Worm (Caenorhabditis elegans): ENCODE data around the gene T22G5.3.

T22G5.3 gene

DNA sequence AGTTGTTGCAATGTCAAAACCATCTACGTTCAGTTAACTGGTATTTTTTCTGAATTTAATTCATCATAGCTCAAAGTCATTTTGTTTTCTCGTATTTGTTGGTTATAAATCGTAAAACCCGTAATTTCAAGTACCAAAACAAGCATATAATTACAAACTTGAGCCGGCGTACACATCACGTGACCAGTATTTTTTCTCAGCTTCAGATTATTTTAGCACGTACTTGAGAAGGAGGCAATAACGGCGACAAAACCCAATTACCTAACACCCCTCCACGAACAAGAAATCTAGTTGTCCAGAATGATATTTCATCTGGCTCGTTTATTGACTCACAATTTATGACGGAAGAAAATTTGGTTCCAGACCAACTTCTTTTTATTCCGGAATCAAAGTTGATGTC is 21.8 kb upstream of the T22G5.3 start, which contains the start of gene srx-135:
srx-135 (plus strand) TSS at position 301 of the 400 bp plus-strand sequence.
- TF ChIP-seq unc-130 (GFP tag; optimal IDR thresholded peaks at IDR 0.05) (no peak), rpc-1 (optimal IDR thresholded peaks at IDR 0.05) (no peak), rpc-1 (tag; optimal IDR thresholded peaks at IDR 0.05) (no peak), K12H6.12 (tag; optimal IDR thresholded peaks at IDR 0.05) (no peak), mxl-1 (tag; optimal IDR thresholded peaks at IDR 0.05) (no peak), Y56A3A.18 (GFP tag; IDR thresholded peaks at IDR 0.05) (no peak), pha-4 (tag; optimal IDR thresholded peaks at IDR 0.05) (no peak), ztf-18 (tag; optimal IDR thresholded peaks at IDR 0.05) (no peak), Y67H2A.10 (GFP tag; conservative IDR thresholded peaks at IDR 0.05) (no peak), lag-1 (GFP tag; IDR thresholded peaks at IDR 0.05) (no peak), nfya-2 (GFP tag; IDR thresholded peaks at IDR 0.05) (no peak), cebp-2 (GFP tag; IDR thresholded peaks at IDR 0.05) (no peak), ztf-6 (GFP tag; IDR thresholded peaks at IDR 0.05) (no peak), die-1 (tag; optimal IDR thresholded peaks at IDR 0.05) (no peak), egl-44 (GFP tag; IDR thresholded peaks at IDR 0.05) (no peak), lir-1 (GFP tag; conservative IDR thresholded peaks at IDR 0.05) (no peak), F57C9.4 (tag; optimal IDR thresholded peaks at IDR 0.05) (no peak), nhr-179 (tag; optimal IDR thresholded peaks at IDR 0.05) (no peak), nfyb-1 (GFP tag; IDR thresholded peaks at IDR 0.05) (no peak), sptf-2 (GFP tag; optimal IDR thresholded peaks at IDR 0.05) (no peak), let-526 (GFP tag; IDR thresholded peaks at IDR 0.05) (no peak)

DNA sequence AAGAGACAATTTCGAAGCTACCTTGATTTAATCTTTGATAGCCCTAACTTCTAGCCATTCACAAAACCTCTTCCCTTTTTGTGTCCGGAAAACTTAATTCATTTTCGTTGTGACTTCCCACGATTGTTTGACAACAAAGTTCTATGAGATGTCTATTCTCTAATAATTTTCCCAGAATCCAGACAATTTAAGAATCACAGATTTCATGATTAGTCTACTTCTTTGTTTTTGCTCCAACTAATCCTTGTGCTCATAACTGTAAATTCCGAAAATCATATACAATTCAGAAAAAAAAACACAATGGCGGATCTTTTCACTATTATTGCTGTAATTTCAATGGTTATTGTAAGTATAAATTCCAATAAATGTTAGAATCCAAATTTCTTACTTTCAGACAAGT is 18.2 kb upstream of the T22G5.3 start, which contains the start of gene srx-137:
srx-137 (plus strand) TSS at position 301 of the 400 bp plus-strand sequence.
- TF ChIP-seq hsf-1 (GFP tag; IDR thresholded peaks at IDR 0.05) (no peak), egl-44 (GFP tag; IDR thresholded peaks at IDR 0.05) (no peak), ztf-3 (GFP tag; optimal IDR thresholded peaks at IDR 0.05) (no peak), F22D6.2 (tag; optimal IDR thresholded peaks at IDR 0.05) (no peak), gei-17 (GFP tag; optimal IDR thresholded peaks at IDR 0.05) (no peak), tlf-1 (GFP tag; optimal IDR thresholded peaks at IDR 0.05) (no peak), sea-2 (GFP tag; IDR thresholded peaks at IDR 0.05) (no peak), tbp1 (GFP tag; optimal IDR thresholded peaks at IDR 0.05) (no peak), ztf-25 (GFP tag; IDR thresholded peaks at IDR 0.05) (no peak), B0261.1 (tag; optimal IDR thresholded peaks at IDR 0.05) (no peak), T07F8.4 (tag; optimal IDR thresholded peaks at IDR 0.05) (no peak), hrde-1 (tag; optimal IDR thresholded peaks at IDR 0.05; ENCODE audit: borderline replicate concordance) (no peak)

DNA sequence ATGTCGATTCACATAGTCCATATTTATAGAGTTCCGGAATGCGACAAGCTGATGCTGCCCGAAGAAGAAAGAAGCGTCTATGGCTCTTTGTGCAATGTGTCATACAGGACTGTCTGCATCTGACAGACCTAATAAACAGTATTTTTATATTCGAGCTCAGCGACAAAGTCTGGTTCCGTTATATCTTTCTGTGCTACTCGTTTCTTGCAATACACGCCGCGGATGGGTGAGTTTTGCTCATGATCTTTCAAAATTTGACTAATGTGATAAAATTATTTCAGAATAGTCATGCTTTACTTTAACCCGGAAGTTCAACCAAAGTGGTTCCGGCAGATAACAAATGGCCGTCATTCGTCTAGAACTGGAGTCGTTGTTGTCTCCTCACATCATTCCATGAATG is 17.0 kb upstream of the T22G5.3 start:
- no peak for TF ChIP-seq lsl-1 (GFP tag; optimal IDR thresholded peaks at IDR 0.05)
- TF ChIP-seq lin-54 (GFP tag; optimal IDR thresholded peaks at IDR 0.05), result no peak
- no peak for TF ChIP-seq ama-1 (optimal IDR thresholded peaks at IDR 0.05)
- TF ChIP-seq ama-1 (GFP tag; optimal IDR thresholded peaks at IDR 0.05), result no peak
- no peak for TF ChIP-seq lin-35 (GFP tag; optimal IDR thresholded peaks at IDR 0.05)
- no peak for TF ChIP-seq Y95B8A.8 (GFP tag; IDR thresholded peaks at IDR 0.05)
- no peak for TF ChIP-seq hlh-12 (tag; optimal IDR thresholded peaks at IDR 0.05)
- TF ChIP-seq hmg-1.2 (GFP tag; IDR thresholded peaks at IDR 0.05), result no peak
- no peak for TF ChIP-seq xnd-1 (tag; optimal IDR thresholded peaks at IDR 0.05)
- TF ChIP-seq F55B11.4 (tag; optimal IDR thresholded peaks at IDR 0.05; ENCODE audit: borderline replicate concordance, insufficient read depth), result no peak
- TF ChIP-seq madf-8 (GFP tag; conservative IDR thresholded peaks at IDR 0.05), result no peak

Data from whole organism, young adult.